Worm (Caenorhabditis elegans) whole organism, L4 larva: ENCODE data around the gene Y67D8C.7.
A peak's percentile ranks its signal among the peaks of the same experiment; 100 is the strongest.

Source experiments
- T26A8.4 ChIP-seq: fragments of 200-800 bp; sonication (Bioruptor generic); IDR thresholded peaks from 2 replicates; pipeline ENCODE4 v1.3.6; 2022; ENCODE audit warnings: missing genetic modification characterization, missing compliant biosample characterization
- Y48G9A.11 ChIP-seq: fragments of 200-800 bp; sonication (Bioruptor generic); IDR thresholded peaks from 2 replicates; pipeline ENCODE4 v1.3.6; 2022; ENCODE audit warnings: missing genetic modification reagents, missing genetic modification characterization, missing compliant biosample characterization
- aha-1 ChIP-seq: fragments of 150-350 bp; peaks from one replicate; lab custom pipeline; 2014; ENCODE audit warnings: missing biosample characterization, missing genetic modification characterization
- ceh-28 ChIP-seq: fragments of 150-350 bp; optimal IDR thresholded peaks from 2 replicates; lab custom pipeline; 2014; ENCODE audit warnings: missing biosample characterization, missing genetic modification reagents, missing genetic modification characterization
- ceh-32 ChIP-seq: sonication (generic microtip); optimal IDR thresholded peaks from 2 replicates; lab custom pipeline; 2016; ENCODE audit warnings: mild to moderate bottlenecking, missing genetic modification characterization, missing compliant biosample characterization; ENCODE audit not compliant: poor library complexity
- daf-16 ChIP-seq, 3 experiments: sonication (generic microtip); optimal IDR thresholded peaks; 2 replicates each; lab custom pipeline; 2016 to 2017; ENCODE audit warnings: missing genetic modification characterization in 3 of 3, missing genetic modification reagents in 3 of 3, mild to moderate bottlenecking in 2 of 3, missing compliant biosample characterization in 2 of 3, missing biosample characterization in 1 of 3, moderate library complexity in 1 of 3
- dmd-6 ChIP-seq: fragments of 200-800 bp; sonication (Bioruptor generic); IDR thresholded peaks from 2 replicates; pipeline ENCODE4 v1.3.6; 2022; ENCODE audit warnings: missing genetic modification reagents, missing genetic modification characterization, missing compliant biosample characterization
- egl-43 ChIP-seq: fragments of 200-800 bp; sonication (Bioruptor generic); IDR thresholded peaks from 2 replicates; pipeline ENCODE4 v1.3.6; 2022; ENCODE audit warnings: missing genetic modification reagents, missing genetic modification characterization, missing compliant biosample characterization
- hlh-11 ChIP-seq: fragments of 200-800 bp; sonication (Bioruptor generic); optimal IDR thresholded peaks from 2 replicates; lab custom pipeline; 2018; ENCODE audit warnings: mild to moderate bottlenecking, missing genetic modification characterization, missing compliant biosample characterization
- hlh-30 ChIP-seq: sonication (generic microtip); optimal IDR thresholded peaks from 2 replicates; lab custom pipeline; 2017; ENCODE audit warnings: antibody characterized with exemption, mild to moderate bottlenecking, missing genetic modification characterization, missing compliant biosample characterization; ENCODE audit not compliant: insufficient read depth
- hmg-1.1 ChIP-seq: fragments of 200-800 bp; sonication (Bioruptor generic); IDR thresholded peaks from 2 replicates; pipeline ENCODE4 v1.3.6; 2022; ENCODE audit warnings: missing genetic modification reagents, missing genetic modification characterization, missing compliant biosample characterization
- jun-1 ChIP-seq: fragments of 150-350 bp; optimal IDR thresholded peaks from 2 replicates; lab custom pipeline; 2014; ENCODE audit warnings: missing biosample characterization, missing genetic modification reagents, missing genetic modification characterization
- lin-38 ChIP-seq: fragments of 200-800 bp; sonication (Bioruptor generic); IDR thresholded peaks from 2 replicates; pipeline ENCODE4 v1.3.6; 2022; ENCODE audit warnings: missing genetic modification reagents, missing genetic modification characterization, missing compliant biosample characterization
- lsy-2 ChIP-seq, 2 experiments: fragments of 150-350 bp in 1 of 2; sonication (generic microtip) in 1 of 2; optimal IDR thresholded peaks; 2 replicates each; lab custom pipeline; 2014 to 2017; ENCODE audit warnings: missing biosample characterization in 2 of 2, missing genetic modification characterization in 2 of 2
- nhr-102 ChIP-seq: sonication (generic microtip); optimal IDR thresholded peaks from 2 replicates; lab custom pipeline; 2016; ENCODE audit warnings: mild to moderate bottlenecking, missing genetic modification characterization, moderate library complexity, missing compliant biosample characterization
- nhr-11 ChIP-seq: fragments of 150-350 bp; optimal IDR thresholded peaks from 2 replicates; lab custom pipeline; 2014; ENCODE audit warnings: missing biosample characterization, missing genetic modification characterization
- nhr-25 ChIP-seq: sonication (generic microtip); optimal IDR thresholded peaks from 2 replicates; lab custom pipeline; 2017; ENCODE audit warnings: missing genetic modification characterization, mild to moderate bottlenecking, missing compliant biosample characterization, antibody characterized with exemption, moderate library complexity, borderline replicate concordance; ENCODE audit not compliant: insufficient read depth
- nhr-28 ChIP-seq: fragments of 150-350 bp; optimal IDR thresholded peaks from 2 replicates; lab custom pipeline; 2014; ENCODE audit warnings: missing biosample characterization, missing genetic modification characterization
- pqm-1 ChIP-seq: sonication (generic microtip); optimal IDR thresholded peaks from 2 replicates; lab custom pipeline; 2017; ENCODE audit warnings: missing biosample characterization, missing genetic modification characterization
- set-16 ChIP-seq: fragments of 200-800 bp; sonication (Bioruptor generic); IDR thresholded peaks from 2 replicates; pipeline ENCODE4 v1.3.6; 2022; ENCODE audit warnings: missing genetic modification reagents, missing genetic modification characterization, missing compliant biosample characterization
- unc-62 ChIP-seq, 3 experiments: fragments of 150-350 bp in 1 of 3; sonication (generic microtip); optimal IDR thresholded peaks in 2 of 3; peaks in 1 of 3; 1 replicate in 1 of 3; 2 replicates in 2 of 3; lab custom pipeline; 2014 to 2017; ENCODE audit warnings: missing biosample characterization in 3 of 3, missing genetic modification characterization in 3 of 3, missing genetic modification reagents in 3 of 3, missing genotype in 1 of 3
- zip-11 ChIP-seq: fragments of 200-800 bp; sonication (Bioruptor generic); IDR thresholded peaks from 2 replicates; pipeline ENCODE4 v1.3.6; 2022; ENCODE audit warnings: missing genetic modification characterization, missing compliant biosample characterization

Y67D8C.7 gene

DNA sequence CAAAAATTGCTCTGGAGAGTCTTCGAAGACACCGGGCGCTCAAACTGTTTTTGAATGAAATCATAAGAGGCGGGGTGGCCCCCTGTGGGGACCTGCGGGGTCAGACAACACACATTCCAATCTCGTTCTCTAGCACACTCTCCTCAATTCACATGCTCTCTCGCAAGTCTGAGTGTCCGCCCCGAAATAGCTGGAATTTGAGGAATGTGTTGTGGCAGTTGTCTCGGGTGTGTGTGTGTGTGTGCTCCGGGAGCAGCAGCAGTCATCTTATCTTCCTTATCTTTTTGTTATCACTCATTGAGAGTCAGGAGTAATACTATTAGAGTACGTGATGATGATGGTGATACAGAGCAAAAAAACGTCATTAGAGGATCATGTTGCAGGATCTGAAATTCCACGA lies 36.9 kb downstream of the Y67D8C.7 start:
- TF ChIP-seq hlh-30 (tag; lab: Kevin White, UChicago) (peak; percentile 60), aha-1 (peak; percentile 62), Y48G9A.11 (GFP tag; lab: Robert Waterston, UW) (no peak), set-16 (GFP tag; lab: Robert Waterston, UW) (peak; percentile 22; the same call in 1 of the 2 replicates), nhr-25 (tag; lab: Kevin White, UChicago) (no peak), zip-11 (GFP tag; lab: Robert Waterston, UW) (0 out of 2 replicates have a peak, but pooled peaks have one; percentile 4), pqm-1 (tag; lab: Kevin White, UChicago) (peak; percentile 47), nhr-28 (peak; percentile 48), lsy-2 (tag; optimal IDR thresholded peaks at IDR 0.05; lab: Kevin White, UChicago) (peak in 1 of 2 experiments; percentile 1), ceh-32 (tag; lab: Kevin White, UChicago) (no peak), egl-43 (0 out of 2 replicates have a peak, but pooled peaks have one; percentile 31), hlh-11 (tag; lab: Kevin White, UChicago) (peak; percentile 67)
- TF ChIP-seq, all 104 proteins: peak for 9

DNA sequence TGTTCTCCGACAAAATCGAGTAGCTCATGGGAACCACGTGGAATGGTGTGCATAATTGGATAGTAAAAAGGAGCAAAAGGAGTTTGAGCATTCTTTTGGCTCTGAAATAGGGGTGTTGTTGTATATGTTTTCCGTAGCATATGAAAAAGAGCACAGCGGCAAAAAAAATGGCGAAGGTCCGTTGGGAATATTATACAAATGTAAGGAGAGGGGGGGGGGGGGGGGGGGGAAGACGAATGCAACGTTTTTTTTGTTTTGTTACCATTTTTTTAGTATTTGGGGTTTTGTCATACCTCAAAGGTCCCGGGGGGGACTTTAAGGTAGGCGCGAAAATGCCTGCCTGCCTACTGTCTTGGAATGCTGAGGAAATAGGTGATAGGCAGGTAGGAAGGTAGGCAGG lies 37.9 kb downstream of the Y67D8C.7 start, which contains the start of gene ndnf-1:
Gene ndnf-1 (minus strand): TSS at position 101 of the 400 bp plus-strand sequence.
- peak; percentile 27 for TF ChIP-seq aha-1
- no peak for TF ChIP-seq nhr-102

DNA sequence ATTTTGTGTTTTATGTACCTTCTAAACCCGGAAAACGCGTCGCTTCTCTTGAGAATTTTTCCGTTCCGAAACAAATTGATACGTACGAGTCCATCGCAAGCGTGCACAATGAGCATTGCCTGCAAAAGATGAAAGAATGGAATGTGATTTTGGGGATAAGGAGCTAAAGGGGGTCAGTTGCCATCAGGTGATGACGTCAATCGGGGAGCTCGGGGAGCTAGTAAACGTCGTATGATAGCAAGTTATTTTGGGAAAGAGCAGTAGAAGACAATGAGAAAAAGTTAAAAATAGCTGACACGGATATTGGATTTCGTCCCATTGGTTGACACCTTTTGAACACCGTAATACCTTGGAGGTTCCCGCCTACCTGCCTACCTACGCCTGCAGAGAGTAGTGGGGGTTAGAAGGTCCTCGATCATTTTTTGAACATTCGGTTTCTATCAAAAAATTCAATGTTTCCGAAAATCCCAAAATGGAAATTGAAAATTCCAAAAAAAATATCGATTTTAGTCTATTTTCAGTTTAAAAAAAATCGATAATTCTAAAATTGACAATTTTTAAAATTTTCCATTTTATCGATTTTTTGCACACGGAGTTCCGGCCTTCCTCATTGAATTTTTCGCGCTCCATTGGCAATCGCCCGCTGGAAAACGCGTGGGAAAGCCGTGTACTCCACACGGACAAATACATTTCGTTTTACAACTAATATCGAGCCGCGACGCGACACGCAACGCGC lies 40.7 kb downstream of the Y67D8C.7 start:
- TF ChIP-seq nhr-11 (tag; lab: Kevin White, UChicago) (peak; percentile 20), T26A8.4 (GFP tag; lab: Robert Waterston, UW) (no peak), hlh-30 (tag; lab: Kevin White, UChicago) (peak; percentile 1), jun-1 (no peak), daf-16 (GFP tag; optimal IDR thresholded peaks at IDR 0.05; lab: Kevin White, UChicago) (peak in 1 of 2 experiments; percentile 12), daf-16 (tag; optimal IDR thresholded peaks at IDR 0.05; lab: Kevin White, UChicago) (no peak), dmd-6 (GFP tag; lab: Robert Waterston, UW) (no peak), zip-11 (GFP tag; lab: Robert Waterston, UW) (no peak), ceh-28 (tag; lab: Kevin White, UChicago) (peak; percentile 57), lin-38 (no peak)

DNA sequence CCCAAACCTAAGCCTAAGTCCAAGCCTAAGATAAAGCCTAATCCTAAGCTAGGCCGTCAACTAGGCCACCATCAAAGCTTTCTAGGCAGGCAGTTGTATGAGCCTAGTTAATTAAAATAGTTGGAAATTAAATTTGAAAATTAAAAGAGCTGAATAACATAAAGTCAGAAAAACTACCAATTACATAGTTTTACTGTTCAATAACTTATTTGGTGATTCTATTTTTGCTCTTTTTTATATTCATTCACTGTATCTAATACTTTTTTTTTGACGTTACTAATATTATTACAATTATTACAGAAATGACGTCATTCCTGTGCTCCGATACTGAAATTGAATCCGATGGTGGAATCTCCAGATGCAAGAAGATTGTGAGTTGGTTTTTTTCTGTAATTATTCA lies 47.3 kb downstream of the Y67D8C.7 start, which contains the start of gene lin-22:
Gene lin-22 (plus strand): TSS at position 301 of the 400 bp plus-strand sequence.
- TF ChIP-seq hmg-1.1 (GFP tag; lab: Robert Waterston, UW): no peak

DNA sequence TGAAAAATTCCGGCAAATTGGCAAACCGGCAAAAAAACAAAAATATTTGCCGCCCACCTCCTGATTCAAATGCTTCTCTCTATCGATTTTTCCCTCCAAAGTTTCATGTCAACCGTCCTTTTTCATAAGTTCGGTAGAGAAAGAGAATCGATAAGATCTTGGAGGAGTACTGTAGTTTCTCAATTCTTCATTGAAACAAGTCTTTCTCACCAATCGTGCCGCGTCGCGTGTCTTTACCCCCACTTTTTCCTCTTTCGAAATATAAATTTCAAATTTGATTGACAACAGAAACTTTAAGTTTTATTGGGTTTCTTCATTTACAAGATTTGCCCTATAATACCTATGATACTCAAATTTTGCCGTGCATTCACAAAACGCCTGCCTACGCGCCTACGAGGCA lies 48.1 kb downstream of the Y67D8C.7 start:
- no peak for TF ChIP-seq jun-1
- TF ChIP-seq lsy-2 (tag; optimal IDR thresholded peaks at IDR 0.05; lab: Kevin White, UChicago): peak in 1 of 2 experiments; percentile 38

DNA sequence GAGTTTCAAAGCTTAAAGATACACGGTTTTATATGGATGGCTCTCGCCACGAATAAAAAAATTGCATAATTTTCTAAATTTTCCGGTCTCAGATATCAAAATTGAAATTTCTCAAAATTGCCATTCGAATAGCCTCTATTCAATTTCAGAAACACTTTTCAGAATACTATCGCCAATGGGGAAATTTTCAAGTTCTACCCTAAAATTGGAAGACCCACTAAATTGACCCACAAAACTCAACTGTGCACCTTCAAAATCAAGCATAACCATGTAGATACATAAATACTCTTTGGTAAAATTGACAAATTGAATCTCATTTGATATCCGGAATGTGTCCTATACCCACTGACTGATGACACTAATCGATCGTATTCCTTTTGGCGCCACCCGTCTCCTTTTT lies 50.5 kb downstream of the Y67D8C.7 start:
- TF ChIP-seq egl-43: no peak
- TF ChIP-seq unc-62 (GFP tag; optimal IDR thresholded peaks at IDR 0.05 in 1 of 2; lab: Kevin White, UChicago): peak in 1 of 2 experiments; percentile 91
- TF ChIP-seq unc-62 (tag; optimal IDR thresholded peaks at IDR 0.05; lab: Kevin White, UChicago): no peak
